Worm (Caenorhabditis elegans) whole organism, late embryonic: ENCODE measurements around the gene spp-9.

ENCODE experiments used
- Y22D7AL.16 ChIP-seq: sonication (generic microtip); optimal IDR thresholded peaks from 2 replicates; lab custom pipeline; 2016; ENCODE audit warnings: missing genetic modification characterization, missing compliant biosample characterization
- ceh-6 ChIP-seq: fragments of 200-800 bp; sonication (Bioruptor generic); optimal IDR thresholded peaks from 2 replicates; lab custom pipeline; 2018; ENCODE audit warnings: mild to moderate bottlenecking, missing genetic modification characterization, missing compliant biosample characterization
- nhr-11 ChIP-seq: fragments of 150-350 bp; optimal IDR thresholded peaks from 2 replicates; lab custom pipeline; 2014; ENCODE audit warnings: missing biosample characterization, missing genetic modification characterization
- npax-4 ChIP-seq: sonication (generic microtip); optimal IDR thresholded peaks from 2 replicates; lab custom pipeline; 2016; ENCODE audit warnings: missing genetic modification characterization, missing compliant biosample characterization
- pag-3 ChIP-seq: sonication (generic microtip); optimal IDR thresholded peaks from 2 replicates; lab custom pipeline; 2016; ENCODE audit warnings: missing compliant biosample characterization, missing genetic modification characterization, borderline replicate concordance
- sdc-2 ChIP-seq: sonication (generic microtip); optimal IDR thresholded peaks from 2 replicates; lab custom pipeline; 2016; ENCODE audit warnings: missing genotype, missing genetic modification characterization, missing compliant biosample characterization
- ttx-3 ChIP-seq: sonication (generic microtip); optimal IDR thresholded peaks from 2 replicates; lab custom pipeline; 2016; ENCODE audit warnings: missing genetic modification reagents, missing genetic modification characterization, missing compliant biosample characterization
- unc-55 ChIP-seq: sonication (generic microtip); optimal IDR thresholded peaks from 2 replicates; lab custom pipeline; 2017; ENCODE audit warnings: missing biosample characterization, missing genetic modification reagents, missing genetic modification characterization

- TF ChIP-seq nhr-11 (tag; lab: Kevin White, UChicago) (no peak), ttx-3 (no peak), npax-4 (tag; lab: Kevin White, UChicago) (no peak), unc-55 (GFP tag; lab: Kevin White, UChicago) (no peak), Y22D7AL.16 (tag; lab: Kevin White, UChicago) (no peak), ceh-6 (no peak), sdc-2 (no peak), pag-3 (no peak)
These were observed 27.8 kb downstream of the spp-9 start for ce11 chrX:11515381-11515780.
